Fruit fly (Drosophila melanogaster): ENCODE data around the gene RpL36.

dm6 chrX:601984-602383 lies 27.3 kb downstream of the RpL36 start:
- TF ChIP-seq jim (GFP tag; optimal IDR thresholded peaks at IDR 0.05): no peak
- no peak for TF ChIP-seq OdsH (GFP tag; optimal IDR thresholded peaks at IDR 0.05)
- no peak for TF ChIP-seq Vsx2 (GFP tag; optimal IDR thresholded peaks at IDR 0.05; ENCODE audit: partially characterized antibody)
- no peak for TF ChIP-seq woc (GFP tag; optimal IDR thresholded peaks at IDR 0.05)
- no peak for TF ChIP-seq h (GFP tag; optimal IDR thresholded peaks at IDR 0.05)
- TF ChIP-seq ey (GFP tag; optimal IDR thresholded peaks at IDR 0.05): no peak
- TF ChIP-seq Dif (GFP tag; optimal IDR thresholded peaks at IDR 0.05; ENCODE audit: partially characterized antibody): no peak
- TF ChIP-seq br (GFP tag; optimal IDR thresholded peaks at IDR 0.05): no peak
- no peak for TF ChIP-seq psq (GFP tag; optimal IDR thresholded peaks at IDR 0.05)
- TF ChIP-seq Dfd (GFP tag; optimal IDR thresholded peaks at IDR 0.05): no peak
- TF ChIP-seq pan (optimal IDR thresholded peaks at IDR 0.05): no peak
